Worm (Caenorhabditis elegans) whole organism, L4 larva: ENCODE measurements around the gene dph-3.

Experiments used
- ZK337.2 ChIP-seq: fragments of 200-800 bp; sonication (Bioruptor generic); IDR thresholded peaks from 2 replicates; pipeline ENCODE4 v1.3.6; 2022; ENCODE audit warnings: missing genetic modification reagents, missing genetic modification characterization, missing compliant biosample characterization
- jun-1 ChIP-seq: fragments of 150-350 bp; optimal IDR thresholded peaks from 2 replicates; lab custom pipeline; 2014; ENCODE audit warnings: missing biosample characterization, missing genetic modification reagents, missing genetic modification characterization

ce11 chrIV:9669969-9670368, 37.0 kb upstream of the dph-3 start:
- TF ChIP-seq ZK337.2 (GFP tag; lab: Robert Waterston, UW) = no peak
- TF ChIP-seq jun-1 = no peak
